Worm (Caenorhabditis elegans) whole organism, L1 larva: ENCODE results near the gene sup-36.

Experiments used
- C16A3.4 ChIP-seq: fragments of 150-350 bp; optimal IDR thresholded peaks from 2 replicates; lab custom pipeline; 2014; ENCODE audit warnings: missing biosample characterization, missing genetic modification characterization
- Y116A8C.19 ChIP-seq: sonication (generic microtip); optimal IDR thresholded peaks from 2 replicates; lab custom pipeline; 2016; ENCODE audit warnings: missing compliant biosample characterization, missing genetic modification characterization, borderline replicate concordance
- alr-1 ChIP-seq: fragments of 200-800 bp; sonication (Bioruptor generic); optimal IDR thresholded peaks from 2 replicates; lab custom pipeline; 2018; ENCODE audit warnings: borderline replicate concordance, mild to moderate bottlenecking, missing genetic modification characterization, missing compliant biosample characterization
- aly-2 ChIP-seq: fragments of 150-350 bp; optimal IDR thresholded peaks from 2 replicates; lab custom pipeline; 2014; ENCODE audit warnings: missing biosample characterization, missing genetic modification characterization
- ceh-8 ChIP-seq: fragments of 200-800 bp; sonication (Bioruptor generic); optimal IDR thresholded peaks from 2 replicates; lab custom pipeline; 2018; ENCODE audit warnings: mild to moderate bottlenecking, missing genetic modification characterization, moderate library complexity, missing compliant biosample characterization
- ceh-82 ChIP-seq, 3 experiments: fragments of 150-350 bp in 1 of 3; sonication (generic microtip) in 2 of 3; optimal IDR thresholded peaks; 2 replicates each; lab custom pipeline; 2014 to 2017; ENCODE audit warnings: missing biosample characterization in 3 of 3, missing genetic modification characterization in 3 of 3
- ceh-88 ChIP-seq: fragments of 200-800 bp; sonication (Bioruptor generic); IDR thresholded peaks from 2 replicates; pipeline ENCODE4 v1.3.6; 2022; ENCODE audit warnings: missing genetic modification characterization, missing compliant biosample characterization
- ceh-90 ChIP-seq: sonication (generic microtip); optimal IDR thresholded peaks from 2 replicates; lab custom pipeline; 2016; ENCODE audit warnings: missing genetic modification characterization, missing compliant biosample characterization
- ces-1 ChIP-seq: fragments of 150-350 bp; optimal IDR thresholded peaks from 2 replicates; lab custom pipeline; 2014; ENCODE audit warnings: missing biosample characterization, missing genetic modification reagents, missing genetic modification characterization
- dsc-1 ChIP-seq: sonication (generic microtip); optimal IDR thresholded peaks from 2 replicates; lab custom pipeline; 2016; ENCODE audit warnings: mild to moderate bottlenecking, missing genetic modification characterization, missing compliant biosample characterization
- efl-1 ChIP-seq, 4 experiments: fragments of 150-350 bp; optimal IDR thresholded peaks in 3 of 4; peaks in 1 of 4; 1 replicate in 1 of 4; 2 replicates in 3 of 4; lab custom pipeline; 2014; ENCODE audit warnings: missing biosample characterization in 2 of 4, missing genetic modification characterization in 2 of 4, missing genetic modification reagents in 2 of 4
- efl-3 ChIP-seq: fragments of 200-800 bp; sonication (Bioruptor generic); optimal IDR thresholded peaks from 2 replicates; lab custom pipeline; 2018; ENCODE audit warnings: mild to moderate bottlenecking, missing genetic modification characterization, missing compliant biosample characterization
- egl-13 ChIP-seq: sonication (generic microtip); optimal IDR thresholded peaks from 2 replicates; lab custom pipeline; 2016; ENCODE audit warnings: missing genotype, missing genetic modification reagents, missing genetic modification characterization, missing compliant biosample characterization
- fkh-8 ChIP-seq: sonication (generic microtip); optimal IDR thresholded peaks from 2 replicates; lab custom pipeline; 2016; ENCODE audit warnings: mild to moderate bottlenecking, missing genetic modification characterization, missing compliant biosample characterization
- grh-1 ChIP-seq: fragments of 200-800 bp; sonication (Bioruptor generic); IDR thresholded peaks from 2 replicates; pipeline ENCODE4 v1.3.6; 2022; ENCODE audit warnings: missing genetic modification reagents, missing genetic modification characterization, missing compliant biosample characterization
- hlh-17 ChIP-seq: fragments of 200-800 bp; sonication (Bioruptor generic); optimal IDR thresholded peaks from 2 replicates; lab custom pipeline; 2018; ENCODE audit warnings: missing genetic modification characterization, mild to moderate bottlenecking, missing compliant biosample characterization, moderate library complexity, borderline replicate concordance
- hlh-4 ChIP-seq: sonication (generic microtip); optimal IDR thresholded peaks from 2 replicates; lab custom pipeline; 2016; ENCODE audit warnings: mild to moderate bottlenecking, missing genetic modification characterization, missing compliant biosample characterization
- hpl-2 ChIP-seq: fragments of 150-350 bp; optimal IDR thresholded peaks from 2 replicates; lab custom pipeline; 2014; ENCODE audit warnings: missing biosample characterization, missing genetic modification reagents, missing genetic modification characterization
- jun-1 ChIP-seq: fragments of 150-350 bp; optimal IDR thresholded peaks from 2 replicates; lab custom pipeline; 2014; ENCODE audit warnings: missing biosample characterization, missing genetic modification reagents, missing genetic modification characterization
- lsy-2 ChIP-seq, 2 experiments: fragments of 150-350 bp; optimal IDR thresholded peaks; 2 replicates each; lab custom pipeline; 2014; ENCODE audit warnings: missing biosample characterization in 2 of 2, missing genetic modification characterization in 2 of 2
- mab-9 ChIP-seq: fragments of 200-800 bp; sonication (Bioruptor generic); IDR thresholded peaks from 2 replicates; pipeline ENCODE4 v1.3.6; 2022; ENCODE audit warnings: missing genetic modification reagents, missing genetic modification characterization, missing compliant biosample characterization
- mep-1 ChIP-seq: fragments of 150-350 bp; optimal IDR thresholded peaks from 2 replicates; lab custom pipeline; 2014; ENCODE audit warnings: missing biosample characterization, missing genetic modification characterization
- nhr-11 ChIP-seq: fragments of 150-350 bp; optimal IDR thresholded peaks from 2 replicates; lab custom pipeline; 2014; ENCODE audit warnings: missing biosample characterization, missing genetic modification characterization
- nhr-12 ChIP-seq: sonication (generic microtip); optimal IDR thresholded peaks from 2 replicates; lab custom pipeline; 2017; ENCODE audit warnings: missing biosample characterization, missing genetic modification characterization
- nhr-237 ChIP-seq: fragments of 150-350 bp; optimal IDR thresholded peaks from 2 replicates; lab custom pipeline; 2014; ENCODE audit warnings: missing biosample characterization, missing genetic modification characterization
- nhr-28 ChIP-seq: fragments of 150-350 bp; optimal IDR thresholded peaks from 2 replicates; lab custom pipeline; 2014; ENCODE audit warnings: missing biosample characterization, missing genetic modification characterization
- nhr-47 ChIP-seq: sonication (generic microtip); optimal IDR thresholded peaks from 2 replicates; lab custom pipeline; 2016; ENCODE audit warnings: mild to moderate bottlenecking, missing genetic modification characterization, moderate library complexity, missing compliant biosample characterization
- nhr-76 ChIP-seq: sonication (generic microtip); optimal IDR thresholded peaks from 2 replicates; lab custom pipeline; 2017; ENCODE audit warnings: missing biosample characterization, missing genetic modification characterization
- nhr-77 ChIP-seq: fragments of 150-350 bp; optimal IDR thresholded peaks from 2 replicates; lab custom pipeline; 2014; ENCODE audit warnings: missing biosample characterization, missing genetic modification characterization
- nhr-84 ChIP-seq: sonication (generic microtip); optimal IDR thresholded peaks from 2 replicates; lab custom pipeline; 2017; ENCODE audit warnings: missing biosample characterization, missing genetic modification characterization
- nhr-85 ChIP-seq: sonication (generic microtip); peaks from one replicate; lab custom pipeline; 2016; ENCODE audit warnings: missing genetic modification characterization, inconsistent platforms, missing compliant biosample characterization
- nhr-90 ChIP-seq: sonication (generic microtip); optimal IDR thresholded peaks from 2 replicates; lab custom pipeline; 2016; ENCODE audit warnings: mild to moderate bottlenecking, missing genetic modification characterization, missing compliant biosample characterization; ENCODE audit not compliant: poor library complexity
- pag-3 ChIP-seq: sonication (generic microtip); optimal IDR thresholded peaks from 2 replicates; lab custom pipeline; 2017; ENCODE audit warnings: missing genetic modification characterization, mild to moderate bottlenecking, missing compliant biosample characterization, antibody characterized with exemption, borderline replicate concordance; ENCODE audit not compliant: insufficient read depth
- rnt-1 ChIP-seq: sonication (generic microtip); optimal IDR thresholded peaks from 2 replicates; lab custom pipeline; 2016; ENCODE audit warnings: mild to moderate bottlenecking, missing genetic modification characterization, moderate library complexity, missing compliant biosample characterization
- skn-1 ChIP-seq: fragments of 150-350 bp; optimal IDR thresholded peaks from 2 replicates; lab custom pipeline; 2014; ENCODE audit warnings: missing biosample characterization, missing genetic modification characterization
- sup-37 ChIP-seq: fragments of 200-800 bp; sonication (Bioruptor generic); optimal IDR thresholded peaks from 2 replicates; lab custom pipeline; 2018; ENCODE audit warnings: mild to moderate bottlenecking, missing genetic modification characterization, missing compliant biosample characterization
- swsn-7 ChIP-seq: sonication (generic microtip); optimal IDR thresholded peaks from 2 replicates; lab custom pipeline; 2016; ENCODE audit warnings: missing genetic modification characterization, missing compliant biosample characterization
- tlp-1 ChIP-seq: fragments of 150-350 bp; optimal IDR thresholded peaks from 2 replicates; lab custom pipeline; 2014; ENCODE audit warnings: missing biosample characterization, missing genetic modification characterization
- unc-130 ChIP-seq: fragments of 150-350 bp; optimal IDR thresholded peaks from 2 replicates; lab custom pipeline; 2017; ENCODE audit warnings: missing biosample characterization, missing genetic modification characterization, inconsistent platforms
- unc-30 ChIP-seq: sonication (generic microtip); optimal IDR thresholded peaks from 2 replicates; lab custom pipeline; 2017; ENCODE audit warnings: missing biosample characterization, missing genetic modification characterization
- unc-62 ChIP-seq: fragments of 150-350 bp; optimal IDR thresholded peaks from 2 replicates; lab custom pipeline; 2014; ENCODE audit warnings: missing biosample characterization, missing genetic modification reagents, missing genetic modification characterization
- vab-15 ChIP-seq: sonication (generic microtip); optimal IDR thresholded peaks from 2 replicates; lab custom pipeline; 2017; ENCODE audit warnings: missing genotype, mild to moderate bottlenecking, missing genetic modification characterization, missing compliant biosample characterization
- zag-1 ChIP-seq: fragments of 150-350 bp; optimal IDR thresholded peaks from 2 replicates; lab custom pipeline; 2014; ENCODE audit warnings: missing biosample characterization, missing genetic modification characterization
- zip-4 ChIP-seq: fragments of 200-800 bp; sonication (Bioruptor generic); optimal IDR thresholded peaks from 2 replicates; lab custom pipeline; 2018; ENCODE audit warnings: mild to moderate bottlenecking, missing genetic modification characterization, moderate library complexity, missing compliant biosample characterization

The sup-36 gene

DNA sequence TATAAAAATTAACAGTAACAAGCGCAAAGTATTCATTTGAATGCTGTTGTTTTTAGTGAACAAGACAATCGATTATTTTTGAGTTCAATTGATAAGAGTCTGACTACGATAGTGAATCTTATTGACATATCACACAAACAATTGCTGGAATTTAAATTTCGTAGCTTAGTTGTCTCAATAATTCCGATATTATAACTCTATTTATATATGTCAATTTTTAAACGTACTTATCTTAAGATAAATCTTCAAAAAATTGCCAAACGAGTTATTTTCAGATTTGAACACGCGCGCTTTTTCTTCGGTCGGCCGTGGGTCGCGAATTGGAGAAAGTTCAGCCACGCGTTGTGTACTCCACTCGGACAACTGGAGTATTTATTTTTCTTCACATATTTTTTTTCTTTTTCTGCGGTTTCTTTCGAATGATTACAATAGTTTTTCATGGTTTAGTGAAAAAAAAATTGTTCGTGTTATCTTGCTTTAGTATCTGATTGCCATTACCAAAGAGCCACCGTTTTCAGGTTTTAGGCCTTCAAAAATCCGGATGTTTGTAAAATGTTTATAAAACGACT is 30.3 kb downstream of the sup-36 start, which contains the start of the genes cest-5.1 and C01B10.9 (continued):
- TF ChIP-seq tlp-1 (tag; lab: Kevin White, UChicago) = no peak
- peak; percentile 48 for TF ChIP-seq zip-4 (GFP tag; lab: Kevin White, UChicago)
- TF ChIP-seq nhr-47 (tag; lab: Kevin White, UChicago) = peak; percentile 93
- TF ChIP-seq zag-1 (tag; lab: Kevin White, UChicago) = no peak
- peak; percentile 83 for TF ChIP-seq egl-13 (tag; lab: Kevin White, UChicago)
- TF ChIP-seq efl-3 = no peak
- peak; percentile 48 to 79 (median 61) for TF ChIP-seq ceh-82 (tag; optimal IDR thresholded peaks at IDR 0.05; lab: Kevin White, UChicago)
- peak; percentile 34 for TF ChIP-seq Y116A8C.19 (tag; lab: Kevin White, UChicago)
- peak; percentile 58 for TF ChIP-seq unc-130 (tag; lab: Kevin White, UChicago)
- TF ChIP-seq lsy-2 (tag; optimal IDR thresholded peaks at IDR 0.05; lab: Kevin White, UChicago) = peak; percentile 78 to 82
- TF ChIP-seq nhr-76 (tag; lab: Kevin White, UChicago) = no peak
- TF ChIP-seq mab-9 (GFP tag; lab: Robert Waterston, UW) = peak; percentile 67; the same call in 1 of the 2 replicates
- TF ChIP-seq nhr-28 (tag; lab: Kevin White, UChicago) = no peak
- peak; percentile 93 for TF ChIP-seq ceh-90 (tag; lab: Kevin White, UChicago)
- no peak for TF ChIP-seq hpl-2 (GFP tag; lab: Kevin White, UChicago)
- peak; percentile 82 for TF ChIP-seq swsn-7
- TF ChIP-seq grh-1 = peak; percentile 57; the same call in 1 of the 2 replicates
- peak; percentile 92 for TF ChIP-seq nhr-85
- TF ChIP-seq mep-1 (tag; lab: Kevin White, UChicago) = no peak
- TF ChIP-seq hlh-4 (tag; lab: Kevin White, UChicago) = peak; percentile 28
- TF ChIP-seq jun-1 (tag; lab: Kevin White, UChicago) = peak; percentile 52
- no peak for TF ChIP-seq aly-2
- TF ChIP-seq rnt-1 (tag; lab: Kevin White, UChicago) = peak; percentile 98
- no peak for TF ChIP-seq unc-30 (tag; lab: Kevin White, UChicago)
- TF ChIP-seq hlh-17 (GFP tag; lab: Kevin White, UChicago) = no peak
- no peak for TF ChIP-seq nhr-84 (tag; lab: Kevin White, UChicago)
- peak; percentile 60 for TF ChIP-seq vab-15
- TF ChIP-seq fkh-8 = peak; percentile 81
- TF ChIP-seq unc-62 (GFP tag; lab: Kevin White, UChicago) = no peak
- TF ChIP-seq nhr-11 (tag; lab: Kevin White, UChicago) = peak; percentile 3
- TF ChIP-seq nhr-90 (tag; lab: Kevin White, UChicago) = peak; percentile 91
- peak; percentile 77 for TF ChIP-seq skn-1

- TF ChIP-seq C16A3.4 = no peak
- TF ChIP-seq mab-9 (GFP tag; lab: Robert Waterston, UW) = no peak
- TF ChIP-seq ceh-8 (GFP tag; lab: Kevin White, UChicago) = no peak
Measured at ce11 chrIV:6634789-6635188, 33.3 kb downstream of the sup-36 start, which contains the start of gene metl-13. metl-13 (plus strand) TSS chrIV:6635089.

DNA sequence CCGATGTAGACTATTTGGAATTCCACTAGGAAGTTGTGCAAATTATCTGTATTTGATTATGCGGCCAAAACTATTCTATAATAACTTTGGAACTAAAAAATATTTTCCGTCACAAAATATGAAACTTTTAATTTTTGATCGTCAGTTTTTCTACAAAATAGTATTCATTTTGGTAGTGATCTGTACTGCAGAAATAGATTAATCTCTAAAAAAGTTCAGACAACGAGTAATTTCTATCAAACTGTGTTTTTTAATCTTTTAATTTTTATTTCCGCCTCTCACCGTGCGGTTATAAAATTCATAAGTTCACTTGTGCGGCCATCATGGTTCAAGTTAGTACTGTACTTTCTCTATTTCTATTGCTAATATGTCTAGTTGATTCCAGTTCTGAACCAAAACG is 36.8 kb downstream of the sup-36 start, which contains the start of gene C01B10.7:
TSS of gene C01B10.7 (plus strand) at position 301 of the 400 bp plus-strand sequence.
- TF ChIP-seq ceh-90 (tag; lab: Kevin White, UChicago) = no peak
- TF ChIP-seq ces-1 (GFP tag; lab: Kevin White, UChicago) = no peak
- no peak for TF ChIP-seq nhr-77 (tag; lab: Kevin White, UChicago)
- no peak for TF ChIP-seq efl-1 (optimal IDR thresholded peaks at IDR 0.05; lab: Kevin White, UChicago)
- TF ChIP-seq efl-1 (GFP tag; optimal IDR thresholded peaks at IDR 0.05 in 1 of 2; lab: Kevin White, UChicago) = no peak
- TF ChIP-seq alr-1 (tag; lab: Kevin White, UChicago) = no peak
- TF ChIP-seq nhr-12 (tag; lab: Kevin White, UChicago) = no peak
- TF ChIP-seq grh-1 = no peak
- no peak for TF ChIP-seq pag-3 (tag; lab: Kevin White, UChicago)
- TF ChIP-seq ceh-88 (GFP tag; lab: Robert Waterston, UW) = no peak
- TF ChIP-seq nhr-237 (tag; lab: Kevin White, UChicago) = no peak
- no peak for TF ChIP-seq sup-37
- TF ChIP-seq dsc-1 = no peak
